Worm (Caenorhabditis elegans) whole organism, young adult: ENCODE results near the gene erd-2.2.

Experiments used
- B0019.2 ChIP-seq: fragments of 200-800 bp; sonication (Bioruptor generic); conservative IDR thresholded peaks from 2 replicates; pipeline ENCODE4 v1.3.6; 2022; ENCODE audit warnings: missing genetic modification reagents, missing genetic modification characterization, missing compliant biosample characterization
- B0261.1 ChIP-seq: sonication (generic microtip); optimal IDR thresholded peaks from 2 replicates; lab custom pipeline; 2016; ENCODE audit warnings: mild to moderate bottlenecking, missing genetic modification characterization, moderate library complexity, missing compliant biosample characterization
- B0336.3 ChIP-seq: fragments of 200-800 bp; sonication (Bioruptor generic); IDR thresholded peaks from 2 replicates; pipeline ENCODE4 v1.3.6; 2022; ENCODE audit warnings: missing genetic modification characterization, missing compliant biosample characterization
- C06A6.2 ChIP-seq: fragments of 200-800 bp; sonication (Bioruptor generic); conservative IDR thresholded peaks from 2 replicates; pipeline ENCODE4 v1.3.6; 2022; ENCODE audit warnings: missing genetic modification characterization, missing compliant biosample characterization
- F22D6.2 ChIP-seq: sonication (generic microtip); optimal IDR thresholded peaks from 2 replicates; lab custom pipeline; 2016; ENCODE audit warnings: mild to moderate bottlenecking, missing genetic modification characterization, missing compliant biosample characterization
- F23B12.7 ChIP-seq: sonication (generic microtip); optimal IDR thresholded peaks from 2 replicates; lab custom pipeline; 2017; ENCODE audit warnings: missing genetic modification characterization, mild to moderate bottlenecking, missing compliant biosample characterization, antibody characterized with exemption, moderate library complexity; ENCODE audit not compliant: insufficient read depth
- F52B5.7 ChIP-seq: sonication (generic microtip); optimal IDR thresholded peaks from 2 replicates; lab custom pipeline; 2016; ENCODE audit warnings: mild to moderate bottlenecking, missing genetic modification characterization, missing compliant biosample characterization
- F57A8.1 ChIP-seq: fragments of 200-800 bp; sonication (Bioruptor generic); optimal IDR thresholded peaks from 2 replicates; lab custom pipeline; 2018; ENCODE audit warnings: mild to moderate bottlenecking, missing genetic modification characterization, moderate library complexity, missing compliant biosample characterization
- K11D2.4 ChIP-seq: fragments of 200-800 bp; sonication (Bioruptor generic); IDR thresholded peaks from 2 replicates; pipeline ENCODE4 v1.3.6; 2022; ENCODE audit warnings: missing genetic modification reagents, missing genetic modification characterization, missing compliant biosample characterization
- K12H6.12 ChIP-seq: fragments of 200-800 bp; sonication (Bioruptor generic); optimal IDR thresholded peaks from 2 replicates; lab custom pipeline; 2018; ENCODE audit warnings: mild to moderate bottlenecking, missing genetic modification characterization, missing compliant biosample characterization
- Y53G8AR.9 ChIP-seq: fragments of 200-800 bp; sonication (Bioruptor generic); conservative IDR thresholded peaks from 2 replicates; pipeline ENCODE4 v1.3.6; 2022; ENCODE audit warnings: missing genetic modification reagents, missing genetic modification characterization, missing compliant biosample characterization
- ZK185.1 ChIP-seq: sonication (generic microtip); optimal IDR thresholded peaks from 2 replicates; lab custom pipeline; 2016; ENCODE audit warnings: mild to moderate bottlenecking, missing genetic modification characterization, missing compliant biosample characterization; ENCODE audit not compliant: poor library complexity, severe bottlenecking
- athp-1 ChIP-seq: sonication (generic microtip); optimal IDR thresholded peaks from 2 replicates; lab custom pipeline; 2017; ENCODE audit warnings: mild to moderate bottlenecking, missing genetic modification characterization, missing compliant biosample characterization
- attf-3 ChIP-seq: fragments of 200-800 bp; sonication (Bioruptor generic); conservative IDR thresholded peaks from 2 replicates; pipeline ENCODE4 v1.3.6; 2022; ENCODE audit warnings: missing genetic modification reagents, missing genetic modification characterization, missing compliant biosample characterization
- bed-2 ChIP-seq: fragments of 200-800 bp; sonication (Bioruptor generic); IDR thresholded peaks from 2 replicates; pipeline ENCODE4 v1.3.6; 2022; ENCODE audit warnings: missing genetic modification reagents, missing genetic modification characterization, missing compliant biosample characterization
- cebp-1 ChIP-seq, 2 experiments: fragments of 200-800 bp in 1 of 2; sonication (Bioruptor generic) in 1 of 2; sonication (generic microtip) in 1 of 2; IDR thresholded peaks in 1 of 2; optimal IDR thresholded peaks in 1 of 2; 2 replicates each; pipeline versions ENCODE4 v1.3.6 to Lab custom; 2017 to 2022; ENCODE audit warnings: missing compliant biosample characterization in 2 of 2, missing genetic modification characterization in 2 of 2, mild to moderate bottlenecking in 1 of 2, missing genetic modification reagents in 1 of 2, moderate library complexity in 1 of 2
- ceh-91 ChIP-seq: fragments of 200-800 bp; sonication (Bioruptor generic); IDR thresholded peaks from 2 replicates; pipeline ENCODE4 v1.3.6; 2022; ENCODE audit warnings: missing genetic modification reagents, missing genetic modification characterization, missing compliant biosample characterization
- egl-44 ChIP-seq: fragments of 200-800 bp; sonication (Bioruptor generic); IDR thresholded peaks from 2 replicates; pipeline ENCODE4 v1.3.6; 2022; ENCODE audit warnings: missing genetic modification reagents, missing genetic modification characterization, missing compliant biosample characterization
- fkh-3 ChIP-seq: sonication (generic microtip); optimal IDR thresholded peaks from 2 replicates; lab custom pipeline; 2016; ENCODE audit warnings: mild to moderate bottlenecking, missing genetic modification characterization, missing compliant biosample characterization
- let-526 ChIP-seq: fragments of 200-800 bp; sonication (Bioruptor generic); IDR thresholded peaks from 2 replicates; pipeline ENCODE4 v1.3.6; 2022; ENCODE audit warnings: missing genetic modification reagents, missing genetic modification characterization, missing compliant biosample characterization
- lin-26 ChIP-seq: fragments of 200-800 bp; sonication (Bioruptor generic); IDR thresholded peaks from 2 replicates; pipeline ENCODE4 v1.3.6; 2022; ENCODE audit warnings: missing genetic modification reagents, missing genetic modification characterization, missing compliant biosample characterization
- lin-40 ChIP-seq: sonication (generic microtip); optimal IDR thresholded peaks from 2 replicates; lab custom pipeline; 2016; ENCODE audit warnings: missing genetic modification characterization, mild to moderate bottlenecking, missing compliant biosample characterization, missing genotype, missing genetic modification reagents
- madf-10 ChIP-seq: sonication (generic microtip); optimal IDR thresholded peaks from 2 replicates; lab custom pipeline; 2016; ENCODE audit warnings: mild to moderate bottlenecking, missing genetic modification characterization, missing compliant biosample characterization
- madf-6 ChIP-seq: fragments of 200-800 bp; sonication (Bioruptor generic); IDR thresholded peaks from 2 replicates; pipeline ENCODE4 v1.3.6; 2022; ENCODE audit warnings: missing genetic modification reagents, missing genetic modification characterization, missing compliant biosample characterization
- madf-8 ChIP-seq: fragments of 200-800 bp; sonication (Bioruptor generic); conservative IDR thresholded peaks from 2 replicates; pipeline ENCODE4 v1.3.6; 2022; ENCODE audit warnings: missing genetic modification reagents, missing genetic modification characterization, missing compliant biosample characterization
- mcd-1 ChIP-seq: fragments of 200-800 bp; sonication (Bioruptor generic); IDR thresholded peaks from 2 replicates; pipeline ENCODE4 v1.3.6; 2022; ENCODE audit warnings: missing genetic modification reagents, missing genetic modification characterization, missing compliant biosample characterization
- mel-28 ChIP-seq: sonication (generic microtip); optimal IDR thresholded peaks from 2 replicates; lab custom pipeline; 2016; ENCODE audit warnings: borderline replicate concordance, mild to moderate bottlenecking, missing genetic modification characterization, missing compliant biosample characterization
- nhr-27 ChIP-seq: fragments of 200-800 bp; sonication (Bioruptor generic); optimal IDR thresholded peaks from 2 replicates; lab custom pipeline; 2018; ENCODE audit warnings: mild to moderate bottlenecking, missing genetic modification characterization, moderate library complexity, missing compliant biosample characterization
- pha-4 ChIP-seq: fragments of 150-350 bp; sonication (generic microtip); optimal IDR thresholded peaks from 2 replicates; lab custom pipeline; 2014; ENCODE audit warnings: missing biosample characterization, missing genetic modification reagents, missing genetic modification characterization
- rec-8 ChIP-seq, 2 experiments: sonication (generic microtip); optimal IDR thresholded peaks; 2 replicates each; lab custom pipeline; 2016; ENCODE audit warnings: mild to moderate bottlenecking in 2 of 2, missing genetic modification characterization in 2 of 2, missing genetic modification reagents in 2 of 2, missing genotype in 2 of 2, missing biosample characterization in 1 of 2, missing compliant biosample characterization in 1 of 2, moderate library complexity in 1 of 2
- rpc-1 ChIP-seq, 2 experiments: fragments of 150-350 bp in 1 of 2; sonication (generic microtip) in 1 of 2; optimal IDR thresholded peaks; 2 replicates each; lab custom pipeline; 2014 to 2018; ENCODE audit warnings: missing biosample characterization in 1 of 2, missing genetic modification characterization in 1 of 2, missing genetic modification reagents in 1 of 2, missing genotype in 1 of 2
- tbx-9 ChIP-seq: sonication (generic microtip); optimal IDR thresholded peaks from 2 replicates; lab custom pipeline; 2016; ENCODE audit warnings: borderline replicate concordance, missing genetic modification characterization, inconsistent platforms, missing compliant biosample characterization
- tlf-1 ChIP-seq: fragments of 200-800 bp; sonication (Bioruptor generic); optimal IDR thresholded peaks from 2 replicates; lab custom pipeline; 2018; ENCODE audit warnings: mild to moderate bottlenecking, missing genetic modification characterization, missing compliant biosample characterization

The erd-2.2 gene

ce11 chrIII:5945865-5946264, 39.0 kb downstream of the erd-2.2 start, which contains the start of gene F25B5.5 (continued):
- TF ChIP-seq pha-4 (tag; lab: Kevin White, UChicago): no peak
- TF ChIP-seq cebp-1 (GFP tag; IDR thresholded peaks at IDR 0.05; lab: Robert Waterston, UW): no peak
- TF ChIP-seq cebp-1 (tag; optimal IDR thresholded peaks at IDR 0.05; lab: Kevin White, UChicago): peak; percentile 22
- TF ChIP-seq attf-3 (GFP tag; lab: Robert Waterston, UW): no peak
- TF ChIP-seq C06A6.2: no peak
- TF ChIP-seq egl-44 (GFP tag; lab: Robert Waterston, UW): 0 out of 2 replicates have a peak, but pooled peaks have one; percentile 27
- no peak for TF ChIP-seq K11D2.4 (GFP tag; lab: Robert Waterston, UW)
- no peak for TF ChIP-seq bed-2 (GFP tag; lab: Robert Waterston, UW)
- no peak for TF ChIP-seq K12H6.12
- TF ChIP-seq let-526 (GFP tag; lab: Robert Waterston, UW): no peak
- TF ChIP-seq lin-26 (GFP tag; lab: Robert Waterston, UW): 0 out of 2 replicates have a peak, but pooled peaks have one; percentile 32
- no peak for TF ChIP-seq F22D6.2 (tag; lab: Kevin White, UChicago)
- no peak for TF ChIP-seq madf-8 (GFP tag; lab: Robert Waterston, UW)

- TF ChIP-seq rpc-1 (optimal IDR thresholded peaks at IDR 0.05; lab: Kevin White, UChicago): no peak
- no peak for TF ChIP-seq rpc-1 (tag; optimal IDR thresholded peaks at IDR 0.05; lab: Kevin White, UChicago)
- 0 out of 2 replicates have a peak, but pooled peaks have one; percentile 14 for TF ChIP-seq mcd-1 (GFP tag; lab: Robert Waterston, UW)
- TF ChIP-seq Y53G8AR.9 (GFP tag; lab: Robert Waterston, UW): 0 out of 2 replicates have a peak, but pooled peaks have one; percentile 23
- no peak for TF ChIP-seq cebp-1 (GFP tag; IDR thresholded peaks at IDR 0.05; lab: Robert Waterston, UW)
- TF ChIP-seq cebp-1 (tag; optimal IDR thresholded peaks at IDR 0.05; lab: Kevin White, UChicago): peak; percentile 18
- peak; percentile 34 for TF ChIP-seq F23B12.7 (tag; lab: Kevin White, UChicago)
- no peak for TF ChIP-seq athp-1 (tag; lab: Kevin White, UChicago)
- no peak for TF ChIP-seq madf-6 (GFP tag; lab: Robert Waterston, UW)
- no peak for TF ChIP-seq B0261.1 (tag; lab: Kevin White, UChicago)
- no peak for TF ChIP-seq madf-10 (tag; lab: Kevin White, UChicago)
- TF ChIP-seq, all 124 proteins: peak for 4
These were observed 41.5 kb downstream of the erd-2.2 start, which contains the start of the genes F25B5.6 and F25B5.3 for ce11 chrIII:5948162-5948933. TSS of gene F25B5.6 (minus strand) at chrIII:5948733. TSS of gene F25B5.3 (plus strand) at chrIII:5948883.

ce11 chrIII:5948986-5949385, 42.1 kb downstream of the erd-2.2 start:
- TF ChIP-seq B0336.3 (no peak), egl-44 (GFP tag; lab: Robert Waterston, UW) (no peak), cebp-1 (GFP tag; IDR thresholded peaks at IDR 0.05; lab: Robert Waterston, UW) (no peak), cebp-1 (tag; optimal IDR thresholded peaks at IDR 0.05; lab: Kevin White, UChicago) (no peak), F52B5.7 (tag; lab: Kevin White, UChicago) (no peak), Y53G8AR.9 (GFP tag; lab: Robert Waterston, UW) (no peak), rec-8 (tag; optimal IDR thresholded peaks at IDR 0.05; lab: Kevin White, UChicago) (no peak), athp-1 (tag; lab: Kevin White, UChicago) (no peak), mel-28 (tag; lab: Kevin White, UChicago) (no peak), lin-40 (no peak), tlf-1 (GFP tag; lab: Kevin White, UChicago) (no peak), nhr-27 (tag; lab: Kevin White, UChicago) (no peak), fkh-3 (no peak), ceh-91 (GFP tag; lab: Robert Waterston, UW) (no peak), ZK185.1 (no peak), F57A8.1 (no peak), madf-10 (tag; lab: Kevin White, UChicago) (no peak), C06A6.2 (no peak), tbx-9 (tag; lab: Kevin White, UChicago) (no peak), B0019.2 (GFP tag; lab: Robert Waterston, UW) (no peak)
- TF ChIP-seq, all 124 proteins: peak for 0
